Fruit fly (Drosophila melanogaster): Measurements from ENCODE around the gene Etfb.

Gene Etfb

DNA sequence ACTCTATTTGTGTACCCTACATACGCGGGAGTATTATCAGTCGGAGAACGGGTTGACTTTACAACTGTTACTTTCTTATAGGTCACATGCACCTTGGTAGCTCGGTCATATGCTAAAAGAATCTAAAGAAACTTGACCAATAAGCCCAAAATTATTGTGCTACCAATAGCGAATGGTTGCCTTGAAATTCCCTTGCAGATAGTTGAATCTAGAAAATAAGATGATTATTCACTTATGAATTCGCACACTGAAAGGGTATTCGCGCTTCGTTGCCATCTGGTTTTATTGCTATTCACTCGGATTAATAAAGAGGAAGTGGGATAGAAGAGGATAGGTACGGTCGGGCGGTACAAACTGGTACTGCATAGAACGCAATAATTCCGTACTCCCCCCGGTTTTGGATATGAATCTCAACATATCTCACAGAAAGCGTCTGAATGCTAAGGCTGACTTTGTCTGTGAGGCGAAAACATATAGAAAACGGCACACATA, 28.9 kb downstream of the Etfb start (continued):
- peak; percentile 80 for TF ChIP-seq Sox102F (GFP tag; optimal IDR thresholded peaks at IDR 0.05)
- TF ChIP-seq CG16779 (tag; optimal IDR thresholded peaks at IDR 0.05), result no peak
- peak; percentile 55 for TF ChIP-seq Ets21C (GFP tag; optimal IDR thresholded peaks at IDR 0.05)
- TF ChIP-seq CG3919 (GFP tag; optimal IDR thresholded peaks at IDR 0.05), result peak; percentile 74
- no peak for TF ChIP-seq CG6854 (GFP tag; optimal IDR thresholded peaks at IDR 0.05)
- TF ChIP-seq CG6276 (GFP tag; optimal IDR thresholded peaks at IDR 0.05), result peak; percentile 68
- peak; percentile 16 for TF ChIP-seq CG8319 (GFP tag; optimal IDR thresholded peaks at IDR 0.05)
- TF ChIP-seq CG1621 (tag; optimal IDR thresholded peaks at IDR 0.05), result peak; percentile 72
- peak; percentile 87 for TF ChIP-seq pdm3 (GFP tag; optimal IDR thresholded peaks at IDR 0.05)
- TF ChIP-seq CG9139 (GFP tag; optimal IDR thresholded peaks at IDR 0.05), result peak; percentile 59
- peak; percentile 95 for TF ChIP-seq Eip78C (GFP tag)
- peak; percentile 84 for TF ChIP-seq svp (GFP tag)
- peak; percentile 37 for TF ChIP-seq fd85E (GFP tag; optimal IDR thresholded peaks at IDR 0.05)
- TF ChIP-seq fkh (GFP tag; optimal IDR thresholded peaks at IDR 0.05), result no peak

DNA sequence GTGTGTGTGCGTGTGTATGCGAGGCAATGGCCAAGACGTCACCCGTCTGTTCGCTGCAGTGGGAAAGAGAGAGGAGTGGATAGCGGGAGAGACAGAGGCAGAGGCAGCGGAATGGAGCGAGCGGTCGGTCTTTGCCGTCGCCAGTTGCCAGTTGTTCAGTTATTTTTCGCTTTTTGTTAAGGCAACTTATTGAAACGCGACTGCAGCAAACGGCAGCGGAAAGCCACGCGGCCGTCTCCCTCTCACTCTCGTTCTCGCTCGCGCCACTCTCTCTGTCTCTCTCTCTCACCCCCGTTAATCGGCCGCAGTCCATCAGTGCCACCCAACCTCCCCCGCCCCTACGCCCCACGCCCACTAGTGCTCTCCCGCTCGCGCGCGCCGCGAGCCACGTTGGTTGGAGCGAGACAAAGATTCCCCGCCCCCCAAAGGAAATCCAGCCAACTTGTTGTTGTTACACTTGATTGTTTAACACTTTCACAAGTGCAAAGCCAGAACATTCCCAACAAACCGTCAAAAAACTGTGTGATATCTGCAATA, 29.9 kb downstream of the Etfb start:
- TF ChIP-seq salr (GFP tag; optimal IDR thresholded peaks at IDR 0.05) (no peak), Lpt (GFP tag; optimal IDR thresholded peaks at IDR 0.05) (peak; percentile 56), CG3032 (tag; optimal IDR thresholded peaks at IDR 0.05) (peak; percentile 28), CG7368 (GFP tag; optimal IDR thresholded peaks at IDR 0.05) (peak; percentile 27), CG8632 (GFP tag; optimal IDR thresholded peaks at IDR 0.05) (no peak), CG8319 (GFP tag; optimal IDR thresholded peaks at IDR 0.05) (no peak), CG6163 (GFP tag; IDR thresholded peaks at IDR 0.05) (peak; percentile 77), Sox15 (GFP tag; optimal IDR thresholded peaks at IDR 0.05) (no peak), CG15336 (GFP tag; IDR thresholded peaks at IDR 0.05) (peak; percentile 63), CG9139 (GFP tag; optimal IDR thresholded peaks at IDR 0.05) (peak; percentile 61), Blimp-1 (GFP tag; optimal IDR thresholded peaks at IDR 0.05) (peak; percentile 76), CG6808 (GFP tag; optimal IDR thresholded peaks at IDR 0.05) (peak; percentile 30), Gug (GFP tag; IDR thresholded peaks at IDR 0.05) (peak; percentile 51), CG8119 (GFP tag; IDR thresholded peaks at IDR 0.05) (peak; percentile 65), ss (GFP tag; optimal IDR thresholded peaks at IDR 0.05) (peak; percentile 53 to 76), eg (GFP tag; IDR thresholded peaks at IDR 0.05) (peak; percentile 53; the same call in 1 of the 3 replicates), Eip93F (GFP tag; optimal IDR thresholded peaks at IDR 0.05) (no peak), esn (GFP tag; optimal IDR thresholded peaks at IDR 0.05) (no peak), CG3919 (GFP tag; optimal IDR thresholded peaks at IDR 0.05) (peak; percentile 6), fkh (GFP tag; optimal IDR thresholded peaks at IDR 0.05) (peak; percentile 83), CG6854 (GFP tag; optimal IDR thresholded peaks at IDR 0.05) (peak; percentile 70), CG1621 (tag; optimal IDR thresholded peaks at IDR 0.05) (peak; percentile 24), svp (GFP tag) (peak; percentile 68), CG4318 (GFP tag; optimal IDR thresholded peaks at IDR 0.05) (no peak), CG11902 (GFP tag; optimal IDR thresholded peaks at IDR 0.05) (no peak), dsx (GFP tag; optimal IDR thresholded peaks at IDR 0.05; ENCODE audit: poor library complexity, severe bottlenecking) (peak; percentile 13), CG11294 (GFP tag; IDR thresholded peaks at IDR 0.05) (peak; percentile 38; the same call in 1 of the 2 replicates), CG34406 (GFP tag; optimal IDR thresholded peaks at IDR 0.05) (no peak), Eip78C (GFP tag) (no peak), vri (GFP tag; optimal IDR thresholded peaks at IDR 0.05) (peak; percentile 67), CG6276 (GFP tag; optimal IDR thresholded peaks at IDR 0.05) (peak; percentile 49), Sox14 (GFP tag; optimal IDR thresholded peaks at IDR 0.05) (peak; percentile 29)
